Worm (Caenorhabditis elegans) whole organism, L4 larva: ENCODE results near the gene moe-3.

Experiments
- D1046.2 ChIP-seq: fragments of 200-800 bp; sonication (Bioruptor generic); IDR thresholded peaks from 2 replicates; pipeline ENCODE4 v1.3.6; 2022; ENCODE audit warnings: missing genetic modification characterization, missing compliant biosample characterization
- F10B5.3 ChIP-seq: sonication (generic microtip); optimal IDR thresholded peaks from 2 replicates; lab custom pipeline; 2016; ENCODE audit warnings: mild to moderate bottlenecking, missing genetic modification characterization, missing compliant biosample characterization
- F44E2.7 ChIP-seq: fragments of 200-800 bp; sonication (Bioruptor generic); IDR thresholded peaks from 2 replicates; pipeline ENCODE4 v2.1.2; 2022; ENCODE audit warnings: missing genetic modification characterization, missing compliant biosample characterization
- T26A8.4 ChIP-seq: fragments of 200-800 bp; sonication (Bioruptor generic); IDR thresholded peaks from 2 replicates; pipeline ENCODE4 v1.3.6; 2022; ENCODE audit warnings: missing genetic modification characterization, missing compliant biosample characterization
- ZK337.2 ChIP-seq: fragments of 200-800 bp; sonication (Bioruptor generic); IDR thresholded peaks from 2 replicates; pipeline ENCODE4 v1.3.6; 2022; ENCODE audit warnings: missing genetic modification reagents, missing genetic modification characterization, missing compliant biosample characterization
- aha-1 ChIP-seq: fragments of 150-350 bp; peaks from one replicate; lab custom pipeline; 2014; ENCODE audit warnings: missing biosample characterization, missing genetic modification characterization
- ama-1 ChIP-seq: fragments of 150-350 bp; optimal IDR thresholded peaks from 2 replicates; lab custom pipeline; 2014; ENCODE audit warnings: inconsistent platforms, mixed read lengths
- arid-1 ChIP-seq: fragments of 200-800 bp; sonication (Bioruptor generic); conservative IDR thresholded peaks from 2 replicates; pipeline ENCODE4 v1.3.6; 2022; ENCODE audit warnings: missing genetic modification reagents, missing genetic modification characterization, missing compliant biosample characterization
- ceh-20 ChIP-seq: fragments of 200-800 bp; sonication (Bioruptor generic); IDR thresholded peaks from 2 replicates; pipeline ENCODE4 v1.3.6; 2022; ENCODE audit warnings: missing genetic modification reagents, missing genetic modification characterization, missing compliant biosample characterization
- ceh-32 ChIP-seq: sonication (generic microtip); optimal IDR thresholded peaks from 2 replicates; lab custom pipeline; 2016; ENCODE audit warnings: mild to moderate bottlenecking, missing genetic modification characterization, missing compliant biosample characterization; ENCODE audit not compliant: poor library complexity
- ces-1 ChIP-seq: fragments of 150-350 bp; sonication (generic microtip); optimal IDR thresholded peaks from 4 replicates; lab custom pipeline; 2014; ENCODE audit warnings: missing biosample characterization, missing genetic modification reagents, missing genetic modification characterization
- dmd-6 ChIP-seq: fragments of 200-800 bp; sonication (Bioruptor generic); IDR thresholded peaks from 2 replicates; pipeline ENCODE4 v1.3.6; 2022; ENCODE audit warnings: missing genetic modification reagents, missing genetic modification characterization, missing compliant biosample characterization
- dmd-9 ChIP-seq: fragments of 200-800 bp; sonication (Bioruptor generic); IDR thresholded peaks from 2 replicates; pipeline ENCODE4 v1.3.6; 2022; ENCODE audit warnings: missing genetic modification reagents, missing genetic modification characterization, missing compliant biosample characterization
- duxl-1 ChIP-seq: sonication (generic microtip); optimal IDR thresholded peaks from 2 replicates; lab custom pipeline; 2016; ENCODE audit warnings: mild to moderate bottlenecking, missing genetic modification characterization, moderate library complexity, missing compliant biosample characterization; ENCODE audit not compliant: poor library complexity
- dve-1 ChIP-seq: sonication (generic microtip); optimal IDR thresholded peaks from 2 replicates; lab custom pipeline; 2017; ENCODE audit warnings: antibody characterized with exemption, mild to moderate bottlenecking, missing genetic modification characterization, missing compliant biosample characterization; ENCODE audit not compliant: insufficient read depth
- egl-43 ChIP-seq: fragments of 200-800 bp; sonication (Bioruptor generic); IDR thresholded peaks from 2 replicates; pipeline ENCODE4 v1.3.6; 2022; ENCODE audit warnings: missing genetic modification reagents, missing genetic modification characterization, missing compliant biosample characterization
- fkh-10 ChIP-seq: fragments of 150-350 bp; optimal IDR thresholded peaks from 2 replicates; lab custom pipeline; 2014; ENCODE audit warnings: missing biosample characterization, missing genetic modification reagents, missing genetic modification characterization
- gei-8 ChIP-seq: fragments of 200-800 bp; sonication (Bioruptor generic); optimal IDR thresholded peaks from 2 replicates; lab custom pipeline; 2018; ENCODE audit warnings: mild to moderate bottlenecking, missing genetic modification characterization, missing compliant biosample characterization
- hif-1 ChIP-seq, 2 experiments: sonication (generic microtip); optimal IDR thresholded peaks; 2 replicates each; lab custom pipeline; 2016 to 2017; ENCODE audit warnings: missing compliant biosample characterization in 2 of 2, missing genetic modification characterization in 2 of 2, missing genetic modification reagents in 2 of 2, missing genotype in 2 of 2, mild to moderate bottlenecking in 1 of 2
- hlh-11 ChIP-seq: fragments of 200-800 bp; sonication (Bioruptor generic); optimal IDR thresholded peaks from 2 replicates; lab custom pipeline; 2018; ENCODE audit warnings: mild to moderate bottlenecking, missing genetic modification characterization, missing compliant biosample characterization
- lim-7 ChIP-seq: fragments of 200-800 bp; sonication (Bioruptor generic); IDR thresholded peaks from 2 replicates; pipeline ENCODE4 v1.3.6; 2022; ENCODE audit warnings: missing genetic modification characterization, missing compliant biosample characterization
- lin-1 ChIP-seq: fragments of 200-800 bp; sonication (Bioruptor generic); IDR thresholded peaks from 2 replicates; pipeline ENCODE4 v1.3.6; 2022; ENCODE audit warnings: missing genetic modification reagents, missing genetic modification characterization, missing compliant biosample characterization
- lin-13 ChIP-seq: fragments of 150-350 bp; optimal IDR thresholded peaks from 2 replicates; lab custom pipeline; 2014; ENCODE audit warnings: missing biosample characterization, missing genetic modification reagents, missing genetic modification characterization
- lin-15B ChIP-seq: fragments of 150-350 bp; sonication (generic microtip); optimal IDR thresholded peaks from 3 replicates; lab custom pipeline; 2014; ENCODE audit warnings: missing biosample characterization, missing genetic modification characterization
- lin-29 ChIP-seq: fragments of 200-800 bp; sonication (Bioruptor generic); IDR thresholded peaks from 2 replicates; pipeline ENCODE4 v1.3.6; 2022; ENCODE audit warnings: missing genetic modification reagents, missing genetic modification characterization, missing compliant biosample characterization
- lin-38 ChIP-seq: fragments of 200-800 bp; sonication (Bioruptor generic); IDR thresholded peaks from 2 replicates; pipeline ENCODE4 v1.3.6; 2022; ENCODE audit warnings: missing genetic modification reagents, missing genetic modification characterization, missing compliant biosample characterization
- lin-39 ChIP-seq: fragments of 150-350 bp; optimal IDR thresholded peaks from 2 replicates; lab custom pipeline; 2014; ENCODE audit warnings: missing biosample characterization, missing genetic modification reagents, missing genetic modification characterization
- lsy-2 ChIP-seq, 2 experiments: fragments of 150-350 bp in 1 of 2; sonication (generic microtip) in 1 of 2; optimal IDR thresholded peaks; 2 replicates each; lab custom pipeline; 2014 to 2017; ENCODE audit warnings: missing biosample characterization in 2 of 2, missing genetic modification characterization in 2 of 2
- madf-5 ChIP-seq, 2 experiments: fragments of 200-800 bp; sonication (Bioruptor generic); IDR thresholded peaks; 2 replicates each; pipeline ENCODE4 v1.3.6; 2022; ENCODE audit warnings: missing compliant biosample characterization in 2 of 2, missing genetic modification characterization in 2 of 2
- mep-1 ChIP-seq: fragments of 150-350 bp; sonication (generic microtip); optimal IDR thresholded peaks from 3 replicates; lab custom pipeline; 2014; ENCODE audit warnings: missing biosample characterization, missing genetic modification characterization
- mxl-2 ChIP-seq: fragments of 200-800 bp; sonication (Bioruptor generic); conservative IDR thresholded peaks from 2 replicates; pipeline ENCODE4 v1.3.6; 2022; ENCODE audit warnings: missing genetic modification reagents, missing genetic modification characterization, missing compliant biosample characterization
- mxl-3 ChIP-seq: fragments of 200-800 bp; sonication (Bioruptor generic); optimal IDR thresholded peaks from 2 replicates; lab custom pipeline; 2018; ENCODE audit warnings: mild to moderate bottlenecking, missing genetic modification characterization, missing compliant biosample characterization
- nhr-102 ChIP-seq: sonication (generic microtip); optimal IDR thresholded peaks from 2 replicates; lab custom pipeline; 2016; ENCODE audit warnings: mild to moderate bottlenecking, missing genetic modification characterization, moderate library complexity, missing compliant biosample characterization
- nhr-42 ChIP-seq: fragments of 200-800 bp; sonication (Bioruptor generic); IDR thresholded peaks from 2 replicates; pipeline ENCODE4 v1.3.6; 2022; ENCODE audit warnings: missing genetic modification characterization, missing compliant biosample characterization
- nhr-48 ChIP-seq: sonication (generic microtip); optimal IDR thresholded peaks from 2 replicates; lab custom pipeline; 2016; ENCODE audit warnings: mild to moderate bottlenecking, missing genetic modification characterization, missing compliant biosample characterization
- nhr-76 ChIP-seq: fragments of 150-350 bp; optimal IDR thresholded peaks from 2 replicates; lab custom pipeline; 2014; ENCODE audit warnings: missing biosample characterization, missing genetic modification characterization
- pqm-1 ChIP-seq: sonication (generic microtip); optimal IDR thresholded peaks from 2 replicates; lab custom pipeline; 2017; ENCODE audit warnings: missing biosample characterization, missing genetic modification characterization
- rbr-2 ChIP-seq: sonication (generic microtip); optimal IDR thresholded peaks from 2 replicates; lab custom pipeline; 2016; ENCODE audit warnings: missing genotype, missing genetic modification characterization, missing compliant biosample characterization
- saeg-2 ChIP-seq: fragments of 200-800 bp; sonication (Bioruptor generic); IDR thresholded peaks from 2 replicates; pipeline ENCODE4 v1.3.6; 2022; ENCODE audit warnings: missing genetic modification reagents, missing genetic modification characterization, missing compliant biosample characterization
- sdz-12 ChIP-seq: fragments of 200-800 bp; sonication (Bioruptor generic); optimal IDR thresholded peaks from 2 replicates; lab custom pipeline; 2018; ENCODE audit warnings: mild to moderate bottlenecking, missing genetic modification characterization, missing compliant biosample characterization
- set-16 ChIP-seq: fragments of 200-800 bp; sonication (Bioruptor generic); IDR thresholded peaks from 2 replicates; pipeline ENCODE4 v1.3.6; 2022; ENCODE audit warnings: missing genetic modification reagents, missing genetic modification characterization, missing compliant biosample characterization
- skn-1 ChIP-seq: fragments of 150-350 bp; optimal IDR thresholded peaks from 2 replicates; lab custom pipeline; 2014; ENCODE audit warnings: missing biosample characterization, missing genetic modification characterization
- snpc-1.2 ChIP-seq: fragments of 200-800 bp; sonication (Bioruptor generic); IDR thresholded peaks from 2 replicates; pipeline ENCODE4 v1.3.6; 2022; ENCODE audit warnings: missing genetic modification reagents, missing genetic modification characterization, missing compliant biosample characterization
- spr-1 ChIP-seq: sonication (generic microtip); optimal IDR thresholded peaks from 2 replicates; lab custom pipeline; 2016; ENCODE audit warnings: mild to moderate bottlenecking, missing genetic modification characterization, missing compliant biosample characterization
- tag-97 ChIP-seq: fragments of 200-800 bp; sonication (Bioruptor generic); IDR thresholded peaks from 2 replicates; pipeline ENCODE4 v1.3.6; 2022; ENCODE audit warnings: missing genetic modification characterization, missing compliant biosample characterization
- tra-1 ChIP-seq: fragments of 200-800 bp; sonication (Bioruptor generic); IDR thresholded peaks from 2 replicates; pipeline ENCODE4 v1.3.6; 2022; ENCODE audit warnings: missing genetic modification reagents, missing genetic modification characterization, missing compliant biosample characterization
- unc-130 ChIP-seq: sonication (generic microtip); optimal IDR thresholded peaks from 2 replicates; lab custom pipeline; 2016; ENCODE audit warnings: missing genetic modification reagents, missing genetic modification characterization, missing compliant biosample characterization
- unc-39 ChIP-seq: sonication (generic microtip); optimal IDR thresholded peaks from 2 replicates; lab custom pipeline; 2017; ENCODE audit warnings: missing biosample characterization, missing genetic modification characterization
- zag-1 ChIP-seq: fragments of 150-350 bp; optimal IDR thresholded peaks from 2 replicates; lab custom pipeline; 2014; ENCODE audit warnings: missing biosample characterization, missing genetic modification characterization
- zfp-2 ChIP-seq: sonication (generic microtip); optimal IDR thresholded peaks from 2 replicates; lab custom pipeline; 2016; ENCODE audit warnings: mild to moderate bottlenecking, missing genetic modification characterization, missing compliant biosample characterization
- zfp-3 ChIP-seq: fragments of 200-800 bp; sonication (Bioruptor generic); conservative IDR thresholded peaks from 2 replicates; pipeline ENCODE4 v1.3.6; 2022; ENCODE audit warnings: missing genetic modification reagents, missing genetic modification characterization, missing compliant biosample characterization

moe-3 gene

DNA sequence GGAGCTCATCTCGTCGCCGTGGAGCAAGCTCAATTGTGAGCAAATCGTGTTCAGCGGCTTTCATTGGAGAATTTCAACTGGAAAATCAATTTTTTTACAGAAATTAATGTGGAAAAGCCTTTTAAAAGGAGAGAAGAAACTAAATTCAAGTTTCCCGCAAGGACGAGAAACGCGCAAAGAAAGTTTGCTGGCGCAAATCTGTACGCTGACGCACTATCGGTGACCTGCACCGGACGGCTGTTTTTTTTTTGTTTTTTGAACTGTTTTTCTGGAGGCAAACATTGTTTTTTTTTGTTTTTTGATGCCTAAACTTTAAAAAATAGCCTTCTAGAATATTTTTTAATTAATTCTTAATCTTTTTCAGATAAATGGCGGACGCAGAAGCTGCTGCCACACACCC lies 8.6 kb downstream of the moe-3 start, which contains the start of the genes hpr-17 and F32A11.1:
TSS of gene hpr-17 (minus strand) at position 77 of the 400 bp plus-strand sequence.
TSS of gene F32A11.1 (plus strand) at position 359 of the 400 bp plus-strand sequence.
- TF ChIP-seq ceh-32 (tag; lab: Kevin White, UChicago) (no peak), zfp-2 (no peak), set-16 (GFP tag; lab: Robert Waterston, UW) (no peak), hif-1 (tag; optimal IDR thresholded peaks at IDR 0.05; lab: Kevin White, UChicago) (peak in 1 of 2 experiments; percentile 66), mxl-2 (GFP tag; lab: Robert Waterston, UW) (no peak), zfp-3 (GFP tag; lab: Robert Waterston, UW) (peak; percentile 80), lin-13 (GFP tag; lab: Kevin White, UChicago) (peak; percentile 65), snpc-1.2 (GFP tag; lab: Robert Waterston, UW) (no peak), ZK337.2 (no peak), zag-1 (tag; lab: Kevin White, UChicago) (no peak), tag-97 (no peak), duxl-1 (peak; percentile 71), dve-1 (peak; percentile 83), skn-1 (tag; lab: Kevin White, UChicago) (no peak), spr-1 (tag; lab: Kevin White, UChicago) (peak; percentile 24), nhr-102 (tag; lab: Kevin White, UChicago) (peak; percentile 77), unc-130 (GFP tag; lab: Kevin White, UChicago) (peak; percentile 0), lin-38 (GFP tag; lab: Robert Waterston, UW) (peak; percentile 91), F10B5.3 (tag; lab: Kevin White, UChicago) (peak; percentile 63), ces-1 (GFP tag; lab: Kevin White, UChicago) (no peak), lsy-2 (tag; optimal IDR thresholded peaks at IDR 0.05; lab: Kevin White, UChicago) (peak in 1 of 2 experiments; percentile 89), lin-1 (GFP tag; lab: Robert Waterston, UW) (no peak), fkh-10 (GFP tag; lab: Kevin White, UChicago) (peak; percentile 68), arid-1 (no peak), madf-5 (GFP tag; IDR thresholded peaks at IDR 0.05; lab: Robert Waterston, UW) (no peak), tra-1 (GFP tag; lab: Robert Waterston, UW) (no peak), pqm-1 (tag; lab: Kevin White, UChicago) (no peak), unc-39 (no peak), lin-29 (GFP tag; lab: Robert Waterston, UW) (peak; percentile 36; the same call in 1 of the 2 replicates), gei-8 (GFP tag; lab: Kevin White, UChicago) (no peak), nhr-48 (tag; lab: Kevin White, UChicago) (peak; percentile 46), nhr-76 (tag; lab: Kevin White, UChicago) (no peak), aha-1 (tag; lab: Kevin White, UChicago) (no peak), egl-43 (no peak; the same call in 1 of the 2 replicates), dmd-6 (GFP tag; lab: Robert Waterston, UW) (peak; percentile 72), saeg-2 (GFP tag; lab: Robert Waterston, UW) (no peak), sdz-12 (no peak), nhr-42 (GFP tag; lab: Robert Waterston, UW) (0 out of 2 replicates have a peak, but pooled peaks have one; percentile 42), ceh-20 (GFP tag; lab: Robert Waterston, UW) (peak; percentile 71), F44E2.7 (GFP tag; lab: Robert Waterston, UW) (no peak), mxl-3 (GFP tag; lab: Kevin White, UChicago) (no peak), mep-1 (tag; lab: Kevin White, UChicago) (peak; percentile 84), dmd-9 (GFP tag; lab: Robert Waterston, UW) (0 out of 2 replicates have a peak, but pooled peaks have one; percentile 40), T26A8.4 (GFP tag; lab: Robert Waterston, UW) (peak; percentile 86), lin-15B (tag; lab: Kevin White, UChicago) (peak; percentile 53), D1046.2 (GFP tag; lab: Robert Waterston, UW) (no peak), rbr-2 (peak; percentile 72), hlh-11 (tag; lab: Kevin White, UChicago) (peak; percentile 79), lim-7 (GFP tag; lab: Robert Waterston, UW) (no peak), ama-1 (lab: Kevin White, UChicago) (peak; percentile 55), lin-39 (tag; lab: Kevin White, UChicago) (no peak)
